Fruit fly (Drosophila melanogaster): ENCODE measurements around the gene ari-1.

- no peak for TF ChIP-seq h (optimal IDR thresholded peaks at IDR 0.05)
- no peak for TF ChIP-seq ttk (optimal IDR thresholded peaks at IDR 0.05)
- no peak for TF ChIP-seq Sin3A (optimal IDR thresholded peaks at IDR 0.05)
- no peak for TF ChIP-seq Myc (optimal IDR thresholded peaks at IDR 0.05)
- TF ChIP-seq psq (optimal IDR thresholded peaks at IDR 0.05): no peak
Measured at dm6 chrX:18125520-18125919, 12.1 kb downstream of the ari-1 start.
